Worm (Caenorhabditis elegans) whole organism, young adult: Measurements from ENCODE around the gene C50D2.1.

Source experiments
- B0019.2 ChIP-seq: fragments of 200-800 bp; sonication (Bioruptor generic); conservative IDR thresholded peaks from 2 replicates; pipeline ENCODE4 v1.3.6; 2022; ENCODE audit warnings: missing genetic modification reagents, missing genetic modification characterization, missing compliant biosample characterization
- F10E7.11 ChIP-seq: sonication (generic microtip); optimal IDR thresholded peaks from 2 replicates; lab custom pipeline; 2017; ENCODE audit warnings: mild to moderate bottlenecking, missing genetic modification characterization, moderate library complexity, missing compliant biosample characterization
- F39B2.1 ChIP-seq: fragments of 200-800 bp; sonication (Bioruptor generic); IDR thresholded peaks from 2 replicates; pipeline ENCODE4 v1.3.6; 2022; ENCODE audit warnings: missing genetic modification reagents, missing genetic modification characterization, missing compliant biosample characterization
- F49E8.2 ChIP-seq: sonication (generic microtip); optimal IDR thresholded peaks from 3 replicates; lab custom pipeline; 2017; ENCODE audit warnings: missing genetic modification characterization, mild to moderate bottlenecking, missing compliant biosample characterization, antibody characterized with exemption, moderate library complexity; ENCODE audit not compliant: insufficient read depth
- F55B11.4 ChIP-seq: sonication (generic microtip); optimal IDR thresholded peaks from 2 replicates; lab custom pipeline; 2016; ENCODE audit warnings: missing compliant biosample characterization, missing genetic modification characterization, borderline replicate concordance; ENCODE audit not compliant: insufficient read depth
- F57A8.1 ChIP-seq: fragments of 200-800 bp; sonication (Bioruptor generic); optimal IDR thresholded peaks from 2 replicates; lab custom pipeline; 2018; ENCODE audit warnings: mild to moderate bottlenecking, missing genetic modification characterization, moderate library complexity, missing compliant biosample characterization
- Y53F4B.3 ChIP-seq: fragments of 200-800 bp; sonication (Bioruptor generic); IDR thresholded peaks from 2 replicates; pipeline ENCODE4 v1.3.6; 2022; ENCODE audit warnings: missing genetic modification reagents, missing genetic modification characterization, missing compliant biosample characterization
- Y79H2A.3 ChIP-seq: fragments of 200-800 bp; sonication (Bioruptor generic); conservative IDR thresholded peaks from 2 replicates; pipeline ENCODE4 v1.3.6; 2022; ENCODE audit warnings: missing genetic modification reagents, missing genetic modification characterization, missing compliant biosample characterization
- ZK185.1 ChIP-seq: sonication (generic microtip); optimal IDR thresholded peaks from 2 replicates; lab custom pipeline; 2016; ENCODE audit warnings: mild to moderate bottlenecking, missing genetic modification characterization, missing compliant biosample characterization; ENCODE audit not compliant: poor library complexity, severe bottlenecking
- akir-1 ChIP-seq: fragments of 200-800 bp; sonication (Bioruptor generic); optimal IDR thresholded peaks from 2 replicates; lab custom pipeline; 2018; ENCODE audit warnings: mild to moderate bottlenecking, missing genetic modification characterization, moderate library complexity, missing compliant biosample characterization
- ama-1 ChIP-seq, 3 experiments: fragments of 150-350 bp in 1 of 3; sonication (generic microtip) in 2 of 3; optimal IDR thresholded peaks; 2 replicates each; lab custom pipeline; 2014 to 2018; ENCODE audit warnings: missing biosample characterization in 2 of 3, missing genetic modification characterization in 2 of 3, missing genetic modification reagents in 2 of 3
- athp-1 ChIP-seq: sonication (generic microtip); optimal IDR thresholded peaks from 2 replicates; lab custom pipeline; 2017; ENCODE audit warnings: mild to moderate bottlenecking, missing genetic modification characterization, missing compliant biosample characterization
- attf-6 ChIP-seq: fragments of 200-800 bp; sonication (Bioruptor generic); IDR thresholded peaks from 2 replicates; pipeline ENCODE4 v1.3.6; 2022; ENCODE audit warnings: missing genetic modification reagents, missing genetic modification characterization, missing compliant biosample characterization
- cebp-2 ChIP-seq: fragments of 200-800 bp; sonication (Bioruptor generic); IDR thresholded peaks from 2 replicates; pipeline ENCODE4 v1.3.6; 2022; ENCODE audit warnings: missing genetic modification characterization, missing compliant biosample characterization
- ceh-100 ChIP-seq: fragments of 200-800 bp; sonication (Bioruptor generic); IDR thresholded peaks from 2 replicates; pipeline ENCODE4 v1.3.6; 2022; ENCODE audit warnings: missing genetic modification reagents, missing genetic modification characterization, missing compliant biosample characterization
- ceh-27 ChIP-seq: fragments of 200-800 bp; sonication (Bioruptor generic); optimal IDR thresholded peaks from 2 replicates; lab custom pipeline; 2018; ENCODE audit warnings: mild to moderate bottlenecking, missing genetic modification characterization, moderate library complexity, missing compliant biosample characterization
- ceh-58 ChIP-seq: fragments of 200-800 bp; sonication (Bioruptor generic); IDR thresholded peaks from 2 replicates; pipeline ENCODE4 v1.3.6; 2022; ENCODE audit warnings: missing genetic modification characterization, missing compliant biosample characterization
- die-1 ChIP-seq: sonication (generic microtip); optimal IDR thresholded peaks from 2 replicates; lab custom pipeline; 2016; ENCODE audit warnings: missing genotype, mild to moderate bottlenecking, missing genetic modification characterization, missing compliant biosample characterization
- dox-1 ChIP-seq: fragments of 200-800 bp; sonication (Bioruptor generic); IDR thresholded peaks from 2 replicates; pipeline ENCODE4 v1.3.6; 2022; ENCODE audit warnings: missing genetic modification reagents, missing genetic modification characterization, missing compliant biosample characterization
- dpff-1 ChIP-seq: sonication (generic microtip); optimal IDR thresholded peaks from 2 replicates; lab custom pipeline; 2017; ENCODE audit warnings: mild to moderate bottlenecking, missing genetic modification characterization, missing compliant biosample characterization
- dpl-1 ChIP-seq: fragments of 150-350 bp; optimal IDR thresholded peaks from 2 replicates; lab custom pipeline; 2014; ENCODE audit warnings: missing biosample characterization, missing genetic modification reagents, missing genetic modification characterization
- efl-1 ChIP-seq: fragments of 150-350 bp; optimal IDR thresholded peaks from 2 replicates; lab custom pipeline; 2014; ENCODE audit warnings: missing biosample characterization, missing genetic modification reagents, missing genetic modification characterization
- egl-18 ChIP-seq: fragments of 200-800 bp; sonication (Bioruptor generic); IDR thresholded peaks from 2 replicates; pipeline ENCODE4 v1.3.6; 2022; ENCODE audit warnings: missing genetic modification reagents, missing genetic modification characterization, missing compliant biosample characterization
- egrh-3 ChIP-seq: fragments of 200-800 bp; sonication (Bioruptor generic); IDR thresholded peaks from 2 replicates; pipeline ENCODE4 v1.3.6; 2022; ENCODE audit warnings: missing genetic modification reagents, missing genetic modification characterization, missing compliant biosample characterization
- ets-4 ChIP-seq: fragments of 200-800 bp; sonication (Bioruptor generic); optimal IDR thresholded peaks from 2 replicates; lab custom pipeline; 2018; ENCODE audit warnings: mild to moderate bottlenecking, missing genetic modification characterization, missing compliant biosample characterization
- fkh-3 ChIP-seq: sonication (generic microtip); optimal IDR thresholded peaks from 2 replicates; lab custom pipeline; 2016; ENCODE audit warnings: mild to moderate bottlenecking, missing genetic modification characterization, missing compliant biosample characterization
- him-1 ChIP-seq: sonication (generic microtip); optimal IDR thresholded peaks from 2 replicates; lab custom pipeline; 2016; ENCODE audit warnings: missing genotype, missing genetic modification reagents, missing genetic modification characterization, missing compliant biosample characterization
- hsf-1 ChIP-seq: fragments of 200-800 bp; sonication (Bioruptor generic); IDR thresholded peaks from 2 replicates; pipeline ENCODE4 v1.3.6; 2022; ENCODE audit warnings: missing genetic modification reagents, missing genetic modification characterization, missing compliant biosample characterization
- lag-1 ChIP-seq: fragments of 200-800 bp; sonication (Bioruptor generic); IDR thresholded peaks from 2 replicates; pipeline ENCODE4 v1.3.6; 2022; ENCODE audit warnings: missing genetic modification reagents, missing genetic modification characterization, missing compliant biosample characterization
- lin-35 ChIP-seq, 3 experiments: fragments of 150-350 bp in 2 of 3; sonication (generic microtip) in 1 of 3; optimal IDR thresholded peaks; 2 replicates each; lab custom pipeline; 2014 to 2018; ENCODE audit warnings: missing biosample characterization in 3 of 3, missing genetic modification characterization in 3 of 3, missing genetic modification reagents in 3 of 3
- lin-40 ChIP-seq: sonication (generic microtip); optimal IDR thresholded peaks from 2 replicates; lab custom pipeline; 2016; ENCODE audit warnings: missing genetic modification characterization, mild to moderate bottlenecking, missing compliant biosample characterization, missing genotype, missing genetic modification reagents
- lir-1 ChIP-seq: fragments of 200-800 bp; sonication (Bioruptor generic); conservative IDR thresholded peaks from 2 replicates; pipeline ENCODE4 v1.3.6; 2022; ENCODE audit warnings: missing genetic modification reagents, missing genetic modification characterization, missing compliant biosample characterization
- lsl-1 ChIP-seq: fragments of 200-800 bp; sonication (Bioruptor generic); optimal IDR thresholded peaks from 2 replicates; lab custom pipeline; 2018; ENCODE audit warnings: mild to moderate bottlenecking, missing genetic modification characterization, moderate library complexity, missing compliant biosample characterization
- lsy-27 ChIP-seq: sonication (generic microtip); optimal IDR thresholded peaks from 2 replicates; lab custom pipeline; 2017; ENCODE audit warnings: missing genetic modification characterization, mild to moderate bottlenecking, missing compliant biosample characterization, antibody characterized with exemption, missing genotype, borderline replicate concordance; ENCODE audit not compliant: insufficient read depth
- madf-3 ChIP-seq: fragments of 200-800 bp; sonication (Bioruptor generic); IDR thresholded peaks from 2 replicates; pipeline ENCODE4 v1.3.6; 2022; ENCODE audit warnings: missing genetic modification reagents, missing genetic modification characterization, missing compliant biosample characterization
- madf-6 ChIP-seq: fragments of 200-800 bp; sonication (Bioruptor generic); IDR thresholded peaks from 2 replicates; pipeline ENCODE4 v1.3.6; 2022; ENCODE audit warnings: missing genetic modification reagents, missing genetic modification characterization, missing compliant biosample characterization
- mcd-1 ChIP-seq: fragments of 200-800 bp; sonication (Bioruptor generic); IDR thresholded peaks from 2 replicates; pipeline ENCODE4 v1.3.6; 2022; ENCODE audit warnings: missing genetic modification reagents, missing genetic modification characterization, missing compliant biosample characterization
- mel-28 ChIP-seq: sonication (generic microtip); optimal IDR thresholded peaks from 2 replicates; lab custom pipeline; 2016; ENCODE audit warnings: borderline replicate concordance, mild to moderate bottlenecking, missing genetic modification characterization, missing compliant biosample characterization
- nfya-1 ChIP-seq: sonication (generic microtip); optimal IDR thresholded peaks from 2 replicates; lab custom pipeline; 2017; ENCODE audit warnings: antibody characterized with exemption, missing compliant biosample characterization, missing genetic modification characterization, borderline replicate concordance; ENCODE audit not compliant: insufficient read depth
- pha-4 ChIP-seq: fragments of 150-350 bp; sonication (generic microtip); optimal IDR thresholded peaks from 2 replicates; lab custom pipeline; 2014; ENCODE audit warnings: missing biosample characterization, missing genetic modification reagents, missing genetic modification characterization
- rec-8 ChIP-seq, 2 experiments: sonication (generic microtip); optimal IDR thresholded peaks; 2 replicates each; lab custom pipeline; 2016; ENCODE audit warnings: mild to moderate bottlenecking in 2 of 2, missing genetic modification characterization in 2 of 2, missing genetic modification reagents in 2 of 2, missing genotype in 2 of 2, missing biosample characterization in 1 of 2, missing compliant biosample characterization in 1 of 2, moderate library complexity in 1 of 2
- rpc-1 ChIP-seq, 2 experiments: fragments of 150-350 bp in 1 of 2; sonication (generic microtip) in 1 of 2; optimal IDR thresholded peaks; 2 replicates each; lab custom pipeline; 2014 to 2018; ENCODE audit warnings: missing biosample characterization in 1 of 2, missing genetic modification characterization in 1 of 2, missing genetic modification reagents in 1 of 2, missing genotype in 1 of 2
- sea-2 ChIP-seq: fragments of 200-800 bp; sonication (Bioruptor generic); IDR thresholded peaks from 2 replicates; pipeline ENCODE4 v1.3.6; 2022; ENCODE audit warnings: missing genetic modification characterization, missing compliant biosample characterization
- snpc-1.3 ChIP-seq: sonication (generic microtip); optimal IDR thresholded peaks from 2 replicates; lab custom pipeline; 2017; ENCODE audit warnings: missing genetic modification characterization, mild to moderate bottlenecking, missing compliant biosample characterization, antibody characterized with exemption, moderate library complexity, missing genotype, missing genetic modification reagents; ENCODE audit not compliant: insufficient read depth
- tbp1 ChIP-seq: fragments of 200-800 bp; sonication (Bioruptor generic); optimal IDR thresholded peaks from 2 replicates; lab custom pipeline; 2018; ENCODE audit warnings: mild to moderate bottlenecking, missing genetic modification characterization, missing compliant biosample characterization
- ztf-25 ChIP-seq: fragments of 200-800 bp; sonication (Bioruptor generic); IDR thresholded peaks from 2 replicates; pipeline ENCODE4 v1.3.6; 2022; ENCODE audit warnings: missing genetic modification reagents, missing genetic modification characterization, missing compliant biosample characterization
- ztf-26 ChIP-seq: sonication (generic microtip); optimal IDR thresholded peaks from 2 replicates; lab custom pipeline; 2017; ENCODE audit warnings: missing genetic modification characterization, missing compliant biosample characterization

C50D2.1 gene

DNA sequence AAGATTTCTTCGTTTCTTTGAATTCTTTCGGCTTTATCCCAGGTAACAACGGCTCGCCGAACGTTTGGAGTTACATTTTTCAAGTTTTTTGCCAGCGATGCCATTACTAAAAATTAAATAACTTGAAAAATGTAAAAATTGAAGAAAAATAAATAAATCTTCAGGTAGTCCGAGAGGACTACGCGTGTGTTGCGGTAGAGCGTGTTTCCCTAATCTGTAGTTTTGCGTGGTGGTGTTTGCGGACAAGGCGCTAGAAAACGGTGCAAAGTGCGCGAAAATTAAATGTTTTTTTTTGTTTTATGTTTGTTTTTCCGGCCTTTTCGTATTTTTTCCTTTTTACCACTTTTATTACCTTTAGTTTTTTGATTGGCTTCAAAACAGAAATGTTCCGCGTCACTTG, 44.5 kb downstream of the C50D2.1 start, which contains the start of gene mrpl-28 (continued):
- TF ChIP-seq dox-1 (GFP tag; lab: Robert Waterston, UW) (peak; percentile 87), F49E8.2 (tag; lab: Kevin White, UChicago) (no peak), ztf-26 (no peak), ceh-27 (peak; percentile 63), egrh-3 (GFP tag; lab: Robert Waterston, UW) (no peak), cebp-2 (GFP tag; lab: Robert Waterston, UW) (no peak), ets-4 (GFP tag; lab: Kevin White, UChicago) (no peak), him-1 (tag; lab: Kevin White, UChicago) (peak; percentile 12), lin-35 (GFP tag; optimal IDR thresholded peaks at IDR 0.05; lab: Kevin White, UChicago) (peak in 2 of 3 experiments; percentile 57 to 90), Y53F4B.3 (GFP tag; lab: Robert Waterston, UW) (no peak), efl-1 (peak; percentile 76), lir-1 (peak; percentile 80), ceh-58 (GFP tag; lab: Robert Waterston, UW) (no peak), B0019.2 (GFP tag; lab: Robert Waterston, UW) (no peak), athp-1 (tag; lab: Kevin White, UChicago) (peak; percentile 80), ceh-100 (GFP tag; lab: Robert Waterston, UW) (peak; percentile 76), lin-40 (tag; lab: Kevin White, UChicago) (peak; percentile 93), die-1 (tag; lab: Kevin White, UChicago) (no peak), F39B2.1 (no peak), mel-28 (tag; lab: Kevin White, UChicago) (no peak), Y79H2A.3 (GFP tag; lab: Robert Waterston, UW) (no peak), hsf-1 (GFP tag; lab: Robert Waterston, UW) (no peak), rpc-1 (optimal IDR thresholded peaks at IDR 0.05; lab: Kevin White, UChicago) (no peak), rpc-1 (tag; optimal IDR thresholded peaks at IDR 0.05; lab: Kevin White, UChicago) (no peak), F57A8.1 (GFP tag; lab: Kevin White, UChicago) (no peak), ama-1 (optimal IDR thresholded peaks at IDR 0.05; lab: Kevin White, UChicago) (no peak), ama-1 (GFP tag; optimal IDR thresholded peaks at IDR 0.05; lab: Kevin White, UChicago) (no peak), nfya-1 (tag; lab: Kevin White, UChicago) (no peak), snpc-1.3 (peak; percentile 17), dpff-1 (no peak), F55B11.4 (tag; lab: Kevin White, UChicago) (no peak), attf-6 (no peak), lsy-27 (no peak), ztf-25 (GFP tag; lab: Robert Waterston, UW) (no peak), tbp1 (peak; percentile 60), mcd-1 (GFP tag; lab: Robert Waterston, UW) (peak; percentile 99), egl-18 (no peak), pha-4 (tag; lab: Kevin White, UChicago) (peak; percentile 3), dpl-1 (peak; percentile 74), lsl-1 (peak; percentile 58), akir-1 (GFP tag; lab: Kevin White, UChicago) (no peak), F10E7.11 (no peak), sea-2 (GFP tag; lab: Robert Waterston, UW) (no peak), ZK185.1 (tag; lab: Kevin White, UChicago) (peak; percentile 41), lag-1 (GFP tag; lab: Robert Waterston, UW) (no peak), fkh-3 (tag; lab: Kevin White, UChicago) (no peak), rec-8 (tag; optimal IDR thresholded peaks at IDR 0.05; lab: Kevin White, UChicago) (no peak), madf-3 (no peak), madf-6 (GFP tag; lab: Robert Waterston, UW) (peak; percentile 76)
